Worm (Caenorhabditis elegans): ENCODE results near the gene ptr-22.

Gene ptr-22

ce11 chrV:18900437-18900836, 30.7 kb downstream of the ptr-22 start, which contains the start of gene nhr-243:
TSS of gene nhr-243 (minus strand) at chrV:18900537.
- no peak for TF ChIP-seq C08G9.2 (tag; optimal IDR thresholded peaks at IDR 0.05)
- TF ChIP-seq ceh-34 (tag; optimal IDR thresholded peaks at IDR 0.05) = no peak
- TF ChIP-seq nhr-11 (tag; optimal IDR thresholded peaks at IDR 0.05) = no peak
- TF ChIP-seq hlh-13 (GFP tag; optimal IDR thresholded peaks at IDR 0.05) = no peak
- no peak for TF ChIP-seq ceh-30 (tag; optimal IDR thresholded peaks at IDR 0.05)
- TF ChIP-seq T23F11.4 (GFP tag; optimal IDR thresholded peaks at IDR 0.05) = no peak
- TF ChIP-seq syd-9 (tag; optimal IDR thresholded peaks at IDR 0.05) = no peak
- no peak for TF ChIP-seq ets-4 (tag; optimal IDR thresholded peaks at IDR 0.05)
- TF ChIP-seq dmd-4 (tag; optimal IDR thresholded peaks at IDR 0.05; ENCODE audit: borderline replicate concordance) = no peak
- TF ChIP-seq odd-2 (tag; optimal IDR thresholded peaks at IDR 0.05) = no peak
- no peak for TF ChIP-seq rnt-1 (tag; optimal IDR thresholded peaks at IDR 0.05)
- TF ChIP-seq lin-11 (tag; optimal IDR thresholded peaks at IDR 0.05) = no peak
- no peak for TF ChIP-seq elt-4 (tag; optimal IDR thresholded peaks at IDR 0.05)
- no peak for TF ChIP-seq ceh-45 (GFP tag; IDR thresholded peaks at IDR 0.05)
- no peak for TF ChIP-seq ceh-48 (tag; optimal IDR thresholded peaks at IDR 0.05)

- TF ChIP-seq lin-11 (tag; optimal IDR thresholded peaks at IDR 0.05) (no peak), pha-4 (tag; optimal IDR thresholded peaks at IDR 0.05) (no peak), fax-1 (tag; optimal IDR thresholded peaks at IDR 0.05) (no peak), pax-1 (tag; optimal IDR thresholded peaks at IDR 0.05) (no peak), ceh-2 (tag; optimal IDR thresholded peaks at IDR 0.05) (no peak), hlh-30 (tag; optimal IDR thresholded peaks at IDR 0.05; ENCODE audit: insufficient read depth) (no peak), fkh-10 (GFP tag; optimal IDR thresholded peaks at IDR 0.05) (no peak), ttx-3 (tag; optimal IDR thresholded peaks at IDR 0.05) (no peak), sox-4 (tag; optimal IDR thresholded peaks at IDR 0.05) (no peak), K09A11.1 (tag; optimal IDR thresholded peaks at IDR 0.05; ENCODE audit: insufficient read depth) (no peak), ceh-34 (tag; optimal IDR thresholded peaks at IDR 0.05) (no peak), C38D4.7 (GFP tag; optimal IDR thresholded peaks at IDR 0.05) (no peak), lim-6 (tag; optimal IDR thresholded peaks at IDR 0.05) (no peak), ceh-19 (GFP tag; optimal IDR thresholded peaks at IDR 0.05) (no peak), ztf-16 (tag; optimal IDR thresholded peaks at IDR 0.05) (no peak), tbx-2 (tag; optimal IDR thresholded peaks at IDR 0.05) (no peak)
Measured at ce11 chrV:18894924-18895388, 36.2 kb downstream of the ptr-22 start, which contains the start of gene emb-4. TSS of gene emb-4 (minus strand) at chrV:18894974.

ce11 chrV:18882990-18883389, 48.2 kb downstream of the ptr-22 start:
- TF ChIP-seq ceh-45 (GFP tag; IDR thresholded peaks at IDR 0.05) = peak; percentile 33; the same call in 1 of the 2 replicates

- TF ChIP-seq pag-3 (tag; optimal IDR thresholded peaks at IDR 0.05; ENCODE audit: borderline replicate concordance) (peak; percentile 25), gmeb-2 (tag; optimal IDR thresholded peaks at IDR 0.05) (no peak)
Measured at ce11 chrV:18873833-18874232, 57.3 kb downstream of the ptr-22 start, which contains the start of gene ceh-51. TSS of gene ceh-51 (plus strand) at chrV:18874133.

- TF ChIP-seq gmeb-2 (tag; optimal IDR thresholded peaks at IDR 0.05) = no peak
- no peak for TF ChIP-seq ceh-6 (GFP tag; optimal IDR thresholded peaks at IDR 0.05)
- TF ChIP-seq ama-1 (optimal IDR thresholded peaks at IDR 0.05) = no peak
- no peak for TF ChIP-seq ceh-31 (tag; optimal IDR thresholded peaks at IDR 0.05)
- no peak for TF ChIP-seq ceh-9 (tag; optimal IDR thresholded peaks at IDR 0.05)
- TF ChIP-seq ttx-3 (tag; optimal IDR thresholded peaks at IDR 0.05) = no peak
- no peak for TF ChIP-seq unc-55 (GFP tag; optimal IDR thresholded peaks at IDR 0.05)
- TF ChIP-seq ahr-1 (tag; optimal IDR thresholded peaks at IDR 0.05) = no peak
- no peak for TF ChIP-seq ceh-19 (GFP tag; optimal IDR thresholded peaks at IDR 0.05)
- TF ChIP-seq F13H6.1 (tag; optimal IDR thresholded peaks at IDR 0.05) = no peak
Measured at ce11 chrV:18870955-18871354, 60.2 kb downstream of the ptr-22 start.

Measured in whole organism, late embryonic.